Worm (Caenorhabditis elegans) whole organism, early embryonic: Measurements from ENCODE around the gene F38A5.22.

Experiments used
- F13C5.2 ChIP-seq: sonication (generic microtip); optimal IDR thresholded peaks from 2 replicates; lab custom pipeline; 2017; ENCODE audit warnings: mild to moderate bottlenecking, missing genetic modification characterization, inconsistent platforms, missing compliant biosample characterization
- ama-1 ChIP-seq: fragments of 150-350 bp; optimal IDR thresholded peaks from 2 replicates; lab custom pipeline; 2014
- ets-7 ChIP-seq: sonication (generic microtip); optimal IDR thresholded peaks from 2 replicates; lab custom pipeline; 2016; ENCODE audit warnings: missing genotype, missing genetic modification characterization, missing compliant biosample characterization
- scrt-1 ChIP-seq: fragments of 200-800 bp; sonication (Bioruptor generic); IDR thresholded peaks from 2 replicates; pipeline ENCODE4 v1.3.6; 2022; ENCODE audit warnings: missing genetic modification characterization, missing compliant biosample characterization
- tra-4 ChIP-seq: sonication (generic microtip); optimal IDR thresholded peaks from 2 replicates; lab custom pipeline; 2017; ENCODE audit warnings: missing genetic modification characterization, missing compliant biosample characterization

DNA sequence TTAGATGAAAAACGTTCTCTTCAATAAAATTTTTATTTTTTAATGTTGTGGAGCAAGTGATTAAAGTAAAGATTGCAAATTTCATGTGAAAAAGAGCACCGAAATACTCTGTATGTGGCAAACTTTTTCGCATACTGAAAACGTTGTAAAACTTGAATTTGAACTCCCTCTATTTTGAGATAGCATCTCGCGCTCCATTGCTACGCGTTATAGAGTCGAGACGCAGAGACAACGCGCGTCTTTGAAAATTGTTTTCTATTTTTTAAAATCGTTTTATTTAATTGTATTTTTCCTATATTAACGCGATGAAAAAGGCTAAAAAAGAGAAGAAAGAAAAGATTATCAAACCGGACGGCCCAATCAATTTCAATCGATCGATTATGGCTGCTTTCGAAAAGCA lies 47.1 kb downstream of the F38A5.22 start, which contains the start of gene fan-1:
- TF ChIP-seq F13C5.2 (tag; lab: Kevin White, UChicago), result no peak
- no peak for TF ChIP-seq ets-7 (tag; lab: Kevin White, UChicago)
- TF ChIP-seq scrt-1 (GFP tag; lab: Robert Waterston, UW), result no peak
- no peak for TF ChIP-seq ama-1 (lab: Kevin White, UChicago)
- TF ChIP-seq tra-4 (tag; lab: Kevin White, UChicago), result no peak
